Fruit fly (Drosophila melanogaster): ENCODE results near the gene Ttc1.

DNA sequence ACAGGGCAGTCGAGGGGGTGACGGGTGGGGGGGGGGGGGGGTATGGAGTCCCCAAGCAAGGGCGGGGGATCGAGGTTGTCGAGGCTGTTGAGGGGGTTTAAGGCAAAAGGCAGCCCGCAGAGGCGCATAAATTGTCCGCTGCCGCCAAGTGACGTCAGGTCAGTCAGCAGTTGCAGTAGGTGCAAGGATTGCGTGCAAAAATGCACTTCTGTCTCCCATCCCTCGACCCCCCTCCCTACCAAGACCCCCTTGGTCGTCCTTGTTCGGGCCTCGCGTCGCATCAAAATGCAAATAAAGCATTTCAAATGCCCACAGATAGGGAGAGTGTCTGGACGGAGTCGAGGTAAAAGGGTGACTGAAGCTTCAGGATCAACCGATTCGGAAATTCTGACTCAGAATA lies 26.3 kb downstream of the Ttc1 start:
- TF ChIP-seq CG33017 (tag; optimal IDR thresholded peaks at IDR 0.05) = no peak
- no peak for TF ChIP-seq Mnt (GFP tag; optimal IDR thresholded peaks at IDR 0.05)
- no peak for TF ChIP-seq Clk (GFP tag; optimal IDR thresholded peaks at IDR 0.05)
- no peak for TF ChIP-seq CG12768 (GFP tag; optimal IDR thresholded peaks at IDR 0.05)
- TF ChIP-seq Hr96 (GFP tag; optimal IDR thresholded peaks at IDR 0.05) = no peak
- TF ChIP-seq pad (GFP tag; optimal IDR thresholded peaks at IDR 0.05) = no peak
- no peak for TF ChIP-seq CG7101 (tag; optimal IDR thresholded peaks at IDR 0.05)
- no peak for TF ChIP-seq cnc (optimal IDR thresholded peaks at IDR 0.05)

All from whole organism, adult.